Worm (Caenorhabditis elegans) whole organism, L2 larva: ENCODE results near the gene atf-7.

Experiments
- C34F6.9 ChIP-seq: fragments of 150-350 bp; optimal IDR thresholded peaks from 2 replicates; lab custom pipeline; 2014; ENCODE audit warnings: missing biosample characterization, missing genetic modification characterization
- F13H6.1 ChIP-seq: sonication (generic microtip); optimal IDR thresholded peaks from 2 replicates; lab custom pipeline; 2016; ENCODE audit warnings: missing genetic modification characterization, missing compliant biosample characterization
- R02D3.7 ChIP-seq: fragments of 150-350 bp; optimal IDR thresholded peaks from 2 replicates; lab custom pipeline; 2014; ENCODE audit warnings: missing biosample characterization, missing genetic modification characterization
- Y55F3AM.14 ChIP-seq: fragments of 200-800 bp; sonication (Bioruptor generic); optimal IDR thresholded peaks from 2 replicates; lab custom pipeline; 2018; ENCODE audit warnings: mild to moderate bottlenecking, missing genetic modification characterization, missing compliant biosample characterization
- ZK546.5 ChIP-seq: sonication (generic microtip); optimal IDR thresholded peaks from 2 replicates; lab custom pipeline; 2017; ENCODE audit warnings: missing biosample characterization, missing genetic modification characterization
- aly-2 ChIP-seq: fragments of 150-350 bp; optimal IDR thresholded peaks from 2 replicates; lab custom pipeline; 2014; ENCODE audit warnings: missing biosample characterization, missing genetic modification characterization
- ama-1 ChIP-seq: fragments of 150-350 bp; optimal IDR thresholded peaks from 2 replicates; lab custom pipeline; 2018; ENCODE audit warnings: inconsistent platforms
- blmp-1 ChIP-seq: sonication (generic microtip); optimal IDR thresholded peaks from 2 replicates; lab custom pipeline; 2017; ENCODE audit warnings: missing genetic modification characterization, mild to moderate bottlenecking, missing compliant biosample characterization, antibody characterized with exemption, moderate library complexity; ENCODE audit not compliant: insufficient read depth
- ceh-16 ChIP-seq: fragments of 150-350 bp; optimal IDR thresholded peaks from 2 replicates; lab custom pipeline; 2014; ENCODE audit warnings: missing biosample characterization, missing genetic modification characterization
- ceh-82 ChIP-seq: fragments of 150-350 bp; optimal IDR thresholded peaks from 2 replicates; lab custom pipeline; 2014; ENCODE audit warnings: missing biosample characterization, missing genetic modification characterization
- crh-2 ChIP-seq: sonication (generic microtip); optimal IDR thresholded peaks from 2 replicates; lab custom pipeline; 2017; ENCODE audit warnings: missing biosample characterization, missing genetic modification characterization
- egl-27 ChIP-seq: sonication (generic microtip); optimal IDR thresholded peaks from 3 replicates; lab custom pipeline; 2017; ENCODE audit warnings: missing biosample characterization, missing genetic modification reagents, missing genetic modification characterization
- elt-3 ChIP-seq: sonication (generic microtip); optimal IDR thresholded peaks from 2 replicates; lab custom pipeline; 2017; ENCODE audit warnings: missing biosample characterization, missing genetic modification characterization
- fos-1 ChIP-seq: fragments of 150-350 bp; optimal IDR thresholded peaks from 2 replicates; lab custom pipeline; 2014; ENCODE audit warnings: missing biosample characterization, missing genetic modification characterization
- gmeb-1 ChIP-seq: fragments of 150-350 bp; optimal IDR thresholded peaks from 2 replicates; lab custom pipeline; 2014; ENCODE audit warnings: missing biosample characterization, missing genetic modification characterization
- lin-13 ChIP-seq: fragments of 150-350 bp; optimal IDR thresholded peaks from 2 replicates; lab custom pipeline; 2014; ENCODE audit warnings: missing biosample characterization, missing genetic modification reagents, missing genetic modification characterization
- lsy-2 ChIP-seq, 2 experiments: fragments of 150-350 bp in 1 of 2; sonication (generic microtip) in 1 of 2; optimal IDR thresholded peaks; 2 replicates each; lab custom pipeline; 2014 to 2017; ENCODE audit warnings: missing biosample characterization in 2 of 2, missing genetic modification characterization in 2 of 2
- mab-5 ChIP-seq: fragments of 150-350 bp; optimal IDR thresholded peaks from 2 replicates; lab custom pipeline; 2014; ENCODE audit warnings: missing biosample characterization, missing genetic modification characterization
- mbf-1 ChIP-seq: sonication (generic microtip); optimal IDR thresholded peaks from 2 replicates; lab custom pipeline; 2017; ENCODE audit warnings: missing biosample characterization, missing genetic modification characterization
- mdl-1 ChIP-seq, 2 experiments: fragments of 150-350 bp in 1 of 2; sonication (generic microtip) in 1 of 2; optimal IDR thresholded peaks; 2 replicates each; lab custom pipeline; 2017; ENCODE audit warnings: missing biosample characterization in 2 of 2, missing genetic modification characterization in 2 of 2
- nhr-10 ChIP-seq: sonication (generic microtip); optimal IDR thresholded peaks from 2 replicates; lab custom pipeline; 2017; ENCODE audit warnings: missing biosample characterization, missing genetic modification characterization
- nhr-11 ChIP-seq: fragments of 150-350 bp; optimal IDR thresholded peaks from 2 replicates; lab custom pipeline; 2014; ENCODE audit warnings: missing biosample characterization, missing genetic modification characterization
- nhr-129 ChIP-seq: fragments of 150-350 bp; optimal IDR thresholded peaks from 2 replicates; lab custom pipeline; 2014; ENCODE audit warnings: missing biosample characterization, missing genetic modification characterization
- nhr-21 ChIP-seq: fragments of 150-350 bp; optimal IDR thresholded peaks from 2 replicates; lab custom pipeline; 2014; ENCODE audit warnings: missing biosample characterization, missing genetic modification characterization
- nhr-237 ChIP-seq: fragments of 150-350 bp; optimal IDR thresholded peaks from 2 replicates; lab custom pipeline; 2014; ENCODE audit warnings: missing biosample characterization, missing genetic modification characterization
- nhr-25 ChIP-seq: fragments of 150-350 bp; sonication (generic microtip); optimal IDR thresholded peaks from 3 replicates; lab custom pipeline; 2014; ENCODE audit warnings: missing biosample characterization, missing genetic modification characterization
- nhr-6 ChIP-seq: fragments of 150-350 bp; optimal IDR thresholded peaks from 2 replicates; lab custom pipeline; 2014; ENCODE audit warnings: missing biosample characterization, missing genetic modification characterization
- peb-1 ChIP-seq: fragments of 150-350 bp; optimal IDR thresholded peaks from 2 replicates; lab custom pipeline; 2014; ENCODE audit warnings: missing biosample characterization, missing genetic modification characterization
- sem-4 ChIP-seq: fragments of 150-350 bp; optimal IDR thresholded peaks from 2 replicates; lab custom pipeline; 2014; ENCODE audit warnings: missing biosample characterization, missing genetic modification reagents, missing genetic modification characterization
- skn-1 ChIP-seq: sonication (generic microtip); optimal IDR thresholded peaks from 2 replicates; lab custom pipeline; 2017; ENCODE audit warnings: missing biosample characterization, missing genetic modification characterization
- sma-3 ChIP-seq: sonication (generic microtip); optimal IDR thresholded peaks from 2 replicates; lab custom pipeline; 2016; ENCODE audit warnings: missing genetic modification reagents, missing genetic modification characterization, missing compliant biosample characterization
- sma-9 ChIP-seq, 2 experiments: fragments of 150-350 bp in 1 of 2; sonication (generic microtip) in 1 of 2; optimal IDR thresholded peaks; 2 replicates each; lab custom pipeline; 2014 to 2016; ENCODE audit warnings: missing genetic modification characterization in 2 of 2, mild to moderate bottlenecking in 1 of 2, missing biosample characterization in 1 of 2, missing compliant biosample characterization in 1 of 2, missing genetic modification reagents in 1 of 2, moderate library complexity in 1 of 2
- snpc-4 ChIP-seq: fragments of 150-350 bp; optimal IDR thresholded peaks from 2 replicates; lab custom pipeline; 2014; ENCODE audit warnings: missing biosample characterization, missing genetic modification characterization
- unc-55 ChIP-seq: fragments of 150-350 bp; sonication (generic microtip); optimal IDR thresholded peaks from 3 replicates; lab custom pipeline; 2014; ENCODE audit warnings: missing biosample characterization, missing genetic modification reagents, missing genetic modification characterization
- unc-62 ChIP-seq: fragments of 150-350 bp; optimal IDR thresholded peaks from 2 replicates; lab custom pipeline; 2014; ENCODE audit warnings: missing biosample characterization, missing genetic modification reagents, missing genetic modification characterization
- zag-1 ChIP-seq: fragments of 150-350 bp; optimal IDR thresholded peaks from 2 replicates; lab custom pipeline; 2014; ENCODE audit warnings: missing biosample characterization, missing genetic modification characterization
- ztf-1 ChIP-seq: fragments of 200-800 bp; sonication (Bioruptor generic); conservative IDR thresholded peaks from 2 replicates; pipeline ENCODE4 v1.3.6; 2022; ENCODE audit warnings: missing genetic modification characterization, missing compliant biosample characterization
- ztf-4 ChIP-seq: fragments of 150-350 bp; optimal IDR thresholded peaks from 2 replicates; lab custom pipeline; 2014; ENCODE audit warnings: missing biosample characterization, missing genetic modification characterization

Gene atf-7

ce11 chrIII:4467277-4467676, 31.6 kb downstream of the atf-7 start, which contains the start of gene ndg-4:
ndg-4 (minus strand) TSS chrIII:4467377.
- no peak for TF ChIP-seq mdl-1 (tag; optimal IDR thresholded peaks at IDR 0.05; lab: Kevin White, UChicago)
- no peak for TF ChIP-seq R02D3.7 (tag; lab: Kevin White, UChicago)
- TF ChIP-seq mab-5, result no peak
- no peak for TF ChIP-seq ceh-16
- no peak for TF ChIP-seq skn-1 (tag; lab: Kevin White, UChicago)
- TF ChIP-seq nhr-21 (tag; lab: Kevin White, UChicago), result no peak
- peak; percentile 27 for TF ChIP-seq blmp-1 (tag; lab: Kevin White, UChicago)

- TF ChIP-seq nhr-237 (tag; lab: Kevin White, UChicago) (no peak), snpc-4 (no peak), crh-2 (no peak), mdl-1 (tag; optimal IDR thresholded peaks at IDR 0.05; lab: Kevin White, UChicago) (no peak), nhr-25 (no peak), sma-9 (GFP tag; optimal IDR thresholded peaks at IDR 0.05; lab: Kevin White, UChicago) (no peak), sma-9 (tag; optimal IDR thresholded peaks at IDR 0.05; lab: Kevin White, UChicago) (no peak), R02D3.7 (tag; lab: Kevin White, UChicago) (no peak), aly-2 (tag; lab: Kevin White, UChicago) (no peak)
Observed at ce11 chrIII:4461337-4461736, 37.5 kb downstream of the atf-7 start.

ce11 chrIII:4460242-4460641, 38.6 kb downstream of the atf-7 start:
- TF ChIP-seq Y55F3AM.14 (GFP tag; lab: Kevin White, UChicago) (no peak), lsy-2 (tag; optimal IDR thresholded peaks at IDR 0.05; lab: Kevin White, UChicago) (peak in 1 of 2 experiments; percentile 17), gmeb-1 (tag; lab: Kevin White, UChicago) (no peak), ZK546.5 (tag; lab: Kevin White, UChicago) (no peak), elt-3 (tag; lab: Kevin White, UChicago) (no peak), sma-9 (GFP tag; optimal IDR thresholded peaks at IDR 0.05; lab: Kevin White, UChicago) (peak; percentile 10), sma-9 (tag; optimal IDR thresholded peaks at IDR 0.05; lab: Kevin White, UChicago) (no peak), egl-27 (tag; lab: Kevin White, UChicago) (no peak), nhr-10 (tag; lab: Kevin White, UChicago) (no peak), ztf-4 (no peak), ztf-1 (GFP tag; lab: Robert Waterston, UW) (no peak), unc-55 (no peak), mab-5 (no peak), sem-4 (tag; lab: Kevin White, UChicago) (no peak), unc-62 (no peak), snpc-4 (no peak), nhr-11 (tag; lab: Kevin White, UChicago) (no peak)

ce11 chrIII:4456579-4456978, 42.3 kb downstream of the atf-7 start:
- TF ChIP-seq sma-9 (GFP tag; optimal IDR thresholded peaks at IDR 0.05; lab: Kevin White, UChicago) (peak; percentile 2), sma-9 (tag; optimal IDR thresholded peaks at IDR 0.05; lab: Kevin White, UChicago) (no peak), Y55F3AM.14 (GFP tag; lab: Kevin White, UChicago) (no peak), lsy-2 (tag; optimal IDR thresholded peaks at IDR 0.05; lab: Kevin White, UChicago) (peak; percentile 29 to 83), crh-2 (peak; percentile 39), nhr-25 (peak; percentile 79), peb-1 (tag; lab: Kevin White, UChicago) (no peak), nhr-6 (peak; percentile 4), C34F6.9 (peak; percentile 19), F13H6.1 (tag; lab: Kevin White, UChicago) (peak; percentile 42)
- TF ChIP-seq, all 48 proteins: peak for 7

- TF ChIP-seq zag-1 (tag; lab: Kevin White, UChicago) (no peak), fos-1 (no peak), nhr-129 (tag; lab: Kevin White, UChicago) (no peak), snpc-4 (no peak), F13H6.1 (tag; lab: Kevin White, UChicago) (no peak), mbf-1 (no peak), aly-2 (tag; lab: Kevin White, UChicago) (no peak), Y55F3AM.14 (GFP tag; lab: Kevin White, UChicago) (no peak), ama-1 (lab: Kevin White, UChicago) (no peak), unc-62 (no peak), nhr-237 (tag; lab: Kevin White, UChicago) (no peak), lin-13 (no peak), ceh-82 (tag; lab: Kevin White, UChicago) (no peak), elt-3 (tag; lab: Kevin White, UChicago) (no peak), mdl-1 (tag; optimal IDR thresholded peaks at IDR 0.05; lab: Kevin White, UChicago) (no peak), unc-55 (no peak), sma-3 (no peak), sem-4 (tag; lab: Kevin White, UChicago) (no peak), R02D3.7 (tag; lab: Kevin White, UChicago) (no peak), lsy-2 (tag; optimal IDR thresholded peaks at IDR 0.05; lab: Kevin White, UChicago) (no peak)
Observed at ce11 chrIII:4454919-4455318, 43.9 kb downstream of the atf-7 start.
